Fruit fly (Drosophila melanogaster) whole organism, embryonic: Measurements from ENCODE around the gene Nckx30C.

ENCODE experiments used
- Bgb ChIP-seq: fragments of 200-800 bp; sonication (Bioruptor generic); IDR thresholded peaks from 2 replicates; pipeline ENCODE4 v1.3.6; 2022; ENCODE audit warnings: missing biosample characterization, missing genetic modification characterization; ENCODE audit not compliant: partially characterized antibody
- CG10462 ChIP-seq: fragments of 200-800 bp; sonication (Bioruptor generic); optimal IDR thresholded peaks from 2 replicates; lab custom pipeline; 2016; ENCODE audit warnings: missing biosample characterization, missing genetic modification characterization
- CG10654 ChIP-seq: fragments of 200-800 bp; sonication (Bioruptor generic); optimal IDR thresholded peaks from 2 replicates; lab custom pipeline; 2016; ENCODE audit warnings: missing biosample characterization, missing genetic modification characterization
- CG13775 ChIP-seq: fragments of 200-800 bp; sonication (Bioruptor generic); optimal IDR thresholded peaks from 3 replicates; lab custom pipeline; 2017; ENCODE audit warnings: missing biosample characterization, mild to moderate bottlenecking, missing genetic modification characterization
- CG14441 ChIP-seq: fragments of 200-800 bp; sonication (Bioruptor generic); IDR thresholded peaks from 2 replicates; pipeline ENCODE4 v1.3.6; 2022; ENCODE audit warnings: missing biosample characterization, missing genetic modification characterization
- CG1529 ChIP-seq: fragments of 200-800 bp; sonication (Bioruptor generic); optimal IDR thresholded peaks from 3 replicates; lab custom pipeline; 2018; ENCODE audit warnings: missing biosample characterization, missing genetic modification characterization
- CG15601 ChIP-seq: fragments of 200-800 bp; sonication (Bioruptor generic); optimal IDR thresholded peaks from 3 replicates; lab custom pipeline; 2019; ENCODE audit warnings: missing biosample characterization, mild to moderate bottlenecking, missing genetic modification characterization, moderate library complexity
- CG1647 ChIP-seq: fragments of 200-800 bp; sonication (Bioruptor generic); optimal IDR thresholded peaks from 3 replicates; lab custom pipeline; 2016; ENCODE audit warnings: missing biosample characterization, missing genetic modification characterization
- CG17385 ChIP-seq: fragments of 200-800 bp; sonication (Bioruptor generic); optimal IDR thresholded peaks from 3 replicates; lab custom pipeline; 2018; ENCODE audit warnings: missing biosample characterization, mild to moderate bottlenecking, missing genetic modification characterization
- CG31365 ChIP-seq: fragments of 200-800 bp; sonication (Bioruptor generic); optimal IDR thresholded peaks from 2 replicates; lab custom pipeline; 2018; ENCODE audit warnings: missing biosample characterization, mild to moderate bottlenecking, missing genetic modification characterization
- CG31388 ChIP-seq: fragments of 200-800 bp; sonication (Bioruptor generic); optimal IDR thresholded peaks from 2 replicates; lab custom pipeline; 2016; ENCODE audit warnings: missing biosample characterization, missing genetic modification characterization
- CG32772 ChIP-seq: fragments of 200-800 bp; sonication (Bioruptor generic); IDR thresholded peaks from 2 replicates; pipeline ENCODE4 v1.3.6; 2022; ENCODE audit warnings: missing biosample characterization, missing genetic modification characterization
- CG5180 ChIP-seq: fragments of 200-800 bp; sonication (Bioruptor generic); optimal IDR thresholded peaks from 3 replicates; lab custom pipeline; 2017; ENCODE audit warnings: missing biosample characterization, missing genetic modification characterization, mild to moderate bottlenecking, moderate library complexity, missing genetic modification reagents
- CG6254 ChIP-seq: fragments of 200-800 bp; sonication (Bioruptor generic); optimal IDR thresholded peaks from 3 replicates; lab custom pipeline; 2017; ENCODE audit warnings: mild to moderate bottlenecking, missing biosample characterization, missing genetic modification reagents, missing genetic modification characterization
- CG6654 ChIP-seq: fragments of 200-800 bp; sonication (Bioruptor generic); optimal IDR thresholded peaks from 2 replicates; lab custom pipeline; 2017; ENCODE audit warnings: missing biosample characterization, mild to moderate bottlenecking, missing genetic modification characterization
- CG6689 ChIP-seq: fragments of 200-800 bp; sonication (Bioruptor generic); IDR thresholded peaks from 2 replicates; pipeline ENCODE4 v1.3.6; 2022; ENCODE audit warnings: missing biosample characterization, missing genetic modification characterization
- CG8359 ChIP-seq: fragments of 200-800 bp; sonication (Bioruptor generic); optimal IDR thresholded peaks from 2 replicates; lab custom pipeline; 2017; ENCODE audit warnings: missing biosample characterization, mild to moderate bottlenecking, missing genetic modification characterization, borderline replicate concordance
- Elba2 ChIP-seq: fragments of 200-800 bp; sonication (Bioruptor generic); optimal IDR thresholded peaks from 3 replicates; lab custom pipeline; 2016; ENCODE audit warnings: missing biosample characterization, missing genetic modification characterization
- Ets65A ChIP-seq: fragments of 200-800 bp; sonication (Bioruptor generic); peaks from one replicate; lab custom pipeline; 2016; ENCODE audit warnings: missing biosample characterization, missing genetic modification characterization
- Fer2 ChIP-seq: fragments of 200-800 bp; sonication (Bioruptor generic); optimal IDR thresholded peaks from 2 replicates; lab custom pipeline; 2018; ENCODE audit warnings: missing biosample characterization, mild to moderate bottlenecking, missing genetic modification characterization, moderate library complexity
- Hsf ChIP-seq: fragments of 200-800 bp; sonication (Bioruptor generic); optimal IDR thresholded peaks from 3 replicates; lab custom pipeline; 2016; ENCODE audit warnings: missing biosample characterization, missing genetic modification characterization
- Jarid2 ChIP-seq: fragments of 200-800 bp; sonication (Bioruptor generic); optimal IDR thresholded peaks from 3 replicates; lab custom pipeline; 2017; ENCODE audit warnings: mild to moderate bottlenecking, missing biosample characterization, missing genetic modification reagents, missing genetic modification characterization
- PHDP ChIP-seq: fragments of 200-800 bp; sonication (Bioruptor generic); optimal IDR thresholded peaks from 3 replicates; lab custom pipeline; 2018; ENCODE audit warnings: missing biosample characterization, mild to moderate bottlenecking, missing genetic modification characterization, moderate library complexity
- Pdp1 ChIP-seq, 2 experiments: fragments of 200-800 bp; sonication (Bioruptor generic); optimal IDR thresholded peaks; 3 replicates each; lab custom pipeline; 2016; ENCODE audit warnings: missing biosample characterization in 2 of 2, missing genetic modification characterization in 2 of 2, mild to moderate bottlenecking in 1 of 2, moderate library complexity in 1 of 2
- Sin3A ChIP-seq: fragments of >200 bp; optimal IDR thresholded peaks from 2 replicates; lab custom pipeline; 2018
- Stat92E ChIP-seq, 3 experiments: fragments of >200 bp in 2 of 3; fragments of 200-800 bp in 1 of 3; sonication (Bioruptor generic) in 1 of 3; optimal IDR thresholded peaks; 2 replicates each; lab custom pipeline; 2017 to 2019; ENCODE audit warnings: missing biosample characterization in 3 of 3, missing genetic modification characterization in 3 of 3, mild to moderate bottlenecking in 1 of 3, moderate library complexity in 1 of 3
- Xrp1 ChIP-seq: fragments of 200-800 bp; sonication (Bioruptor generic); IDR thresholded peaks from 2 replicates; pipeline ENCODE4 v1.3.6; 2022; ENCODE audit warnings: missing biosample characterization, missing genetic modification characterization
- caup ChIP-seq: fragments of 200-800 bp; sonication (Bioruptor generic); optimal IDR thresholded peaks from 3 replicates; lab custom pipeline; 2017; ENCODE audit warnings: missing biosample characterization, mild to moderate bottlenecking, missing genetic modification characterization, moderate library complexity; ENCODE audit not compliant: severe bottlenecking
- chif ChIP-seq, 2 experiments: fragments of 200-800 bp; sonication (Bioruptor generic); optimal IDR thresholded peaks; 3 replicates each; lab custom pipeline; 2016; ENCODE audit warnings: missing biosample characterization in 2 of 2, missing genetic modification characterization in 2 of 2
- croc ChIP-seq: fragments of 200-800 bp; sonication (Bioruptor generic); conservative IDR thresholded peaks from 3 replicates; pipeline ENCODE4 v1.3.6; 2022; ENCODE audit warnings: missing biosample characterization, missing genetic modification characterization
- disco-r ChIP-seq: fragments of 200-800 bp; sonication (Bioruptor generic); optimal IDR thresholded peaks from 2 replicates; lab custom pipeline; 2016; ENCODE audit warnings: missing biosample characterization, missing genetic modification characterization
- dm ChIP-seq: fragments of 200-800 bp; sonication (Bioruptor generic); optimal IDR thresholded peaks from 3 replicates; lab custom pipeline; 2016; ENCODE audit warnings: missing biosample characterization, missing genetic modification characterization
- ewg ChIP-seq: fragments of 200-800 bp; sonication (Bioruptor generic); optimal IDR thresholded peaks from 3 replicates; lab custom pipeline; 2017; ENCODE audit warnings: mild to moderate bottlenecking, missing biosample characterization, missing genetic modification reagents, missing genetic modification characterization
- fd64A ChIP-seq: fragments of 200-800 bp; sonication (Bioruptor generic); optimal IDR thresholded peaks from 3 replicates; lab custom pipeline; 2018; ENCODE audit warnings: missing biosample characterization, mild to moderate bottlenecking, missing genetic modification characterization
- ham ChIP-seq: fragments of 200-800 bp; sonication (Bioruptor generic); IDR thresholded peaks from 2 replicates; pipeline ENCODE4 v1.3.6; 2022; ENCODE audit warnings: missing biosample characterization, missing genetic modification characterization
- jumu ChIP-seq: fragments of 200-800 bp; sonication (Bioruptor generic); optimal IDR thresholded peaks from 3 replicates; lab custom pipeline; 2016; ENCODE audit warnings: missing biosample characterization, missing genetic modification characterization
- lov ChIP-seq, 2 experiments: fragments of 200-800 bp in 1 of 2; fragments of >200 bp in 1 of 2; sonication (Bioruptor generic) in 1 of 2; IDR thresholded peaks in 1 of 2; optimal IDR thresholded peaks in 1 of 2; 2 replicates in 1 of 2; 3 replicates in 1 of 2; pipeline versions ENCODE4 v1.3.6 to Lab custom; 2017 to 2022; ENCODE audit warnings: missing biosample characterization in 1 of 2, missing genetic modification characterization in 1 of 2
- mam ChIP-seq: fragments of 200-800 bp; sonication (Bioruptor generic); optimal IDR thresholded peaks from 3 replicates; lab custom pipeline; 2016; ENCODE audit warnings: missing biosample characterization, missing genetic modification characterization
- repo ChIP-seq: fragments of 200-800 bp; sonication (Bioruptor generic); optimal IDR thresholded peaks from 2 replicates; lab custom pipeline; 2016; ENCODE audit warnings: missing biosample characterization, missing genetic modification characterization
- salm ChIP-seq: fragments of 200-800 bp; sonication (Bioruptor generic); optimal IDR thresholded peaks from 2 replicates; lab custom pipeline; 2018; ENCODE audit warnings: missing biosample characterization, mild to moderate bottlenecking, missing genetic modification characterization
- sqz ChIP-seq: fragments of 200-800 bp; sonication (Bioruptor generic); optimal IDR thresholded peaks from 3 replicates; lab custom pipeline; 2018; ENCODE audit warnings: missing biosample characterization, mild to moderate bottlenecking, missing genetic modification characterization
- tgo ChIP-seq: fragments of 200-800 bp; sonication (Bioruptor generic); IDR thresholded peaks from 3 replicates; pipeline ENCODE4 v1.3.6; 2022; ENCODE audit warnings: missing biosample characterization, missing genetic modification characterization
- tll ChIP-seq, 2 experiments: fragments of 200-800 bp in 1 of 2; fragments of >200 bp in 1 of 2; sonication (Bioruptor generic) in 1 of 2; optimal IDR thresholded peaks; 2 replicates each; lab custom pipeline; 2017 to 2019; ENCODE audit warnings: missing biosample characterization in 2 of 2, missing genetic modification characterization in 2 of 2, mild to moderate bottlenecking in 1 of 2, moderate library complexity in 1 of 2
- ttk ChIP-seq: fragments of 200-800 bp; sonication (Bioruptor generic); IDR thresholded peaks from 2 replicates; pipeline ENCODE4 v2.1.2; 2022; ENCODE audit warnings: missing biosample characterization, missing genetic modification characterization
- tx ChIP-seq: fragments of 200-800 bp; sonication (Bioruptor generic); optimal IDR thresholded peaks from 2 replicates; lab custom pipeline; 2016; ENCODE audit warnings: missing biosample characterization, missing genetic modification characterization
- unpg ChIP-seq: fragments of 200-800 bp; sonication (Bioruptor generic); optimal IDR thresholded peaks from 3 replicates; lab custom pipeline; 2018; ENCODE audit warnings: missing biosample characterization, mild to moderate bottlenecking, missing genetic modification characterization, moderate library complexity
- zfh2 ChIP-seq: fragments of 200-800 bp; sonication (Bioruptor generic); optimal IDR thresholded peaks from 2 replicates; lab custom pipeline; 2016; ENCODE audit warnings: missing biosample characterization, missing genetic modification characterization

Gene Nckx30C

DNA sequence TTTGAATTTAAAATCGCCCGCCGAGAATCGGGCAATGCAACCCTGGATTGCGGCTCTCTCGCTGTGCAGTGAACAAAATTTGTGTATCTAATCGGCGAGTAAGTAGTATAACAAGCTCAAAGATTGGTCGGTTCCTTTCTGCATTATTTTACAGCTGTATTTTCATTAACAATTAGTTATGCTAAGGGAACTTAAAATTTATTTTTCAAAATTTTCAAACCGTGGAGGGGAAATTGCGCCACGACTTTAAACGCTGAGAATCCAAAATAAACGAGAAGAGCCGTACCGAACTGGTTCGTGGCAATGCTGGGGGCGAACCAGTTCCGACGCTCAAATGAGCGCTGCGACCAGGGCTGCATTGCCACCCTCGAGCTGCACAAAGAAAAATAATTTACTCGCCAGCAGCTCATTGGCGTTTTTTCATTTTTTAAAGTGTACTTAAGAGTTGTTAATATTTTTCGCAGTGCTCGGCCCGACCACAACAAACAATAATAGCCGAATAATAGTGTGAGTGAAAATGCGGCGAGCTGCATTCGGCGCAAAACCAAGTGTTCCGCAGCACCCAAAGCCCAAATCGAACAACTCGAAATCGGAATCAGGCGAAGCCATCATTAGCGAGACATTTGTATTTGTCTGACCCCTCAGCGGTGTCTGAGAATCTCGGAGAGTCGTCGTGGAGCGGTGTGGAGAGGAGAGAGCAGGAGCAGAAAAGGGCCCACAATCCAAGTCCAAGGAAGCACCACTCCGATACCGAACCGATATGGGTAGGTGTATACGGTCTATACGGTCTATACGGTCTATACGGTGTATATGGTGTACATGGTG is 11.9 kb upstream of the Nckx30C start, which contains the start of gene zf30C (continued):
- peak; percentile 76 for TF ChIP-seq Xrp1 (GFP tag; lab: Robert Waterston, UW)
- peak; percentile 59 for TF ChIP-seq Fer2 (tag; lab: Kevin White, UChicago)
- peak; percentile 80 to 89 for TF ChIP-seq chif (GFP tag; optimal IDR thresholded peaks at IDR 0.05; lab: Kevin White, UChicago)
- no peak for TF ChIP-seq tll (GFP tag; optimal IDR thresholded peaks at IDR 0.05; lab: Kevin White, UChicago)
- peak; percentile 78 for TF ChIP-seq Sin3A (lab: Kevin White, UChicago)
- TF ChIP-seq unpg (GFP tag; lab: Kevin White, UChicago), result peak; percentile 81
- TF ChIP-seq CG10462, result peak; percentile 59
- peak; percentile 62 for TF ChIP-seq disco-r (GFP tag; lab: Kevin White, UChicago)
- peak; percentile 15 for TF ChIP-seq CG31365 (tag; lab: Kevin White, UChicago)
- peak; percentile 10 for TF ChIP-seq Elba2
- peak; percentile 29 for TF ChIP-seq salm
- TF ChIP-seq Bgb (GFP tag; lab: Robert Waterston, UW), result peak; percentile 63
- peak; percentile 90 for TF ChIP-seq tx (GFP tag; lab: Kevin White, UChicago)
- peak; percentile 59 for TF ChIP-seq CG6254 (GFP tag; lab: Kevin White, UChicago)
- TF ChIP-seq CG13775 (GFP tag; lab: Kevin White, UChicago), result peak; percentile 89
- TF ChIP-seq fd64A (GFP tag; lab: Kevin White, UChicago), result peak; percentile 17
- peak; percentile 51 for TF ChIP-seq CG1529
- TF ChIP-seq ttk, result peak; percentile 84
- TF ChIP-seq croc (GFP tag; lab: Robert Waterston, UW), result peak; percentile 40
- TF ChIP-seq Jarid2, result no peak
- TF ChIP-seq CG5180 (GFP tag; lab: Kevin White, UChicago), result peak; percentile 33
- TF ChIP-seq dm (GFP tag; lab: Kevin White, UChicago), result peak; percentile 77
- peak; percentile 56 for TF ChIP-seq ewg
- peak; percentile 39 for TF ChIP-seq CG6654 (GFP tag; lab: Kevin White, UChicago)
- peak; percentile 82 to 92 for TF ChIP-seq Pdp1 (GFP tag; optimal IDR thresholded peaks at IDR 0.05; lab: Kevin White, UChicago)
- TF ChIP-seq zfh2 (GFP tag; lab: Kevin White, UChicago), result peak; percentile 95
- TF ChIP-seq repo (GFP tag; lab: Kevin White, UChicago), result peak; percentile 91
- TF ChIP-seq CG32772, result peak; percentile 81
- TF ChIP-seq CG1647 (GFP tag; lab: Kevin White, UChicago), result peak; percentile 77
- peak; percentile 73 for TF ChIP-seq CG31388 (GFP tag; lab: Kevin White, UChicago)
- peak; percentile 84 for TF ChIP-seq CG14441 (GFP tag; lab: Robert Waterston, UW)
- peak; percentile 48 for TF ChIP-seq CG15601 (tag; lab: Kevin White, UChicago)
- TF ChIP-seq caup (GFP tag; lab: Kevin White, UChicago), result peak; percentile 80
- TF ChIP-seq ham, result 0 out of 2 replicates have a peak, but pooled peaks have one; percentile 23
- peak; percentile 73 for TF ChIP-seq CG6689 (GFP tag; lab: Robert Waterston, UW)
- TF ChIP-seq lov (optimal IDR thresholded peaks at IDR 0.05; lab: Kevin White, UChicago), result no peak
- peak; percentile 81; the same call in 2 of the 3 replicates for TF ChIP-seq lov (GFP tag; IDR thresholded peaks at IDR 0.05; lab: Robert Waterston, UW)
- peak; percentile 98 for TF ChIP-seq Ets65A (GFP tag; lab: Kevin White, UChicago)
- peak; percentile 38 for TF ChIP-seq CG8359
- peak; percentile 73 for TF ChIP-seq CG17385 (GFP tag; lab: Kevin White, UChicago)
- peak; percentile 76 for TF ChIP-seq PHDP (tag; lab: Kevin White, UChicago)
- TF ChIP-seq sqz (GFP tag; lab: Kevin White, UChicago), result no peak
- peak; percentile 97 for TF ChIP-seq mam (GFP tag; lab: Kevin White, UChicago)
- TF ChIP-seq jumu (GFP tag; lab: Kevin White, UChicago), result peak; percentile 91
- TF ChIP-seq Stat92E (GFP tag; optimal IDR thresholded peaks at IDR 0.05; lab: Kevin White, UChicago), result peak in 1 of 3 experiments; percentile 33
- TF ChIP-seq Hsf (GFP tag; lab: Kevin White, UChicago), result peak; percentile 95
- peak; percentile 72 for TF ChIP-seq CG10654 (GFP tag; lab: Kevin White, UChicago)
- peak; percentile 78 for TF ChIP-seq tgo (GFP tag; lab: Robert Waterston, UW)
